Fruit fly (Drosophila melanogaster) whole organism, embryonic: ENCODE measurements around the gene lok.

Experiments used
- Ada2b ChIP-seq: fragments of 200-800 bp; sonication (Bioruptor generic); IDR thresholded peaks from 2 replicates; pipeline ENCODE4 v1.3.6; 2022; ENCODE audit warnings: missing biosample characterization, missing genetic modification characterization
- Blimp-1 ChIP-seq: fragments of 200-800 bp; sonication (Bioruptor generic); optimal IDR thresholded peaks from 3 replicates; lab custom pipeline; 2018; ENCODE audit warnings: missing biosample characterization, missing genetic modification characterization, mild to moderate bottlenecking, moderate library complexity, missing genetic modification reagents
- CG10267 ChIP-seq: fragments of 200-800 bp; sonication (Bioruptor generic); optimal IDR thresholded peaks from 2 replicates; lab custom pipeline; 2018; ENCODE audit warnings: missing biosample characterization, mild to moderate bottlenecking, missing genetic modification characterization, moderate library complexity
- CG11456 ChIP-seq: fragments of 200-800 bp; sonication (Bioruptor generic); IDR thresholded peaks from 3 replicates; pipeline ENCODE4 v1.3.6; 2022; ENCODE audit warnings: missing biosample characterization, missing genetic modification characterization
- CG11696 ChIP-seq: fragments of 200-800 bp; sonication (Bioruptor generic); IDR thresholded peaks from 2 replicates; pipeline ENCODE4 v1.3.6; 2022; ENCODE audit warnings: missing biosample characterization, missing genetic modification characterization
- CG1529 ChIP-seq: fragments of 200-800 bp; sonication (Bioruptor generic); optimal IDR thresholded peaks from 3 replicates; lab custom pipeline; 2018; ENCODE audit warnings: missing biosample characterization, missing genetic modification characterization
- CG15601 ChIP-seq: fragments of 200-800 bp; sonication (Bioruptor generic); optimal IDR thresholded peaks from 3 replicates; lab custom pipeline; 2019; ENCODE audit warnings: missing biosample characterization, mild to moderate bottlenecking, missing genetic modification characterization, moderate library complexity
- CG17568 ChIP-seq: fragments of 200-800 bp; sonication (Bioruptor generic); optimal IDR thresholded peaks from 2 replicates; lab custom pipeline; 2018; ENCODE audit warnings: missing biosample characterization, mild to moderate bottlenecking, missing genetic modification characterization, moderate library complexity
- CG2116 ChIP-seq: fragments of 200-800 bp; sonication (Bioruptor generic); optimal IDR thresholded peaks from 3 replicates; lab custom pipeline; 2018; ENCODE audit warnings: missing biosample characterization, mild to moderate bottlenecking, missing genetic modification characterization
- CG2120 ChIP-seq: fragments of 200-800 bp; sonication (Bioruptor generic); optimal IDR thresholded peaks from 3 replicates; lab custom pipeline; 2016; ENCODE audit warnings: missing biosample characterization, missing genetic modification characterization
- CG3281 ChIP-seq: fragments of 200-800 bp; sonication (Bioruptor generic); optimal IDR thresholded peaks from 3 replicates; lab custom pipeline; 2017; ENCODE audit warnings: missing biosample characterization, mild to moderate bottlenecking, missing genetic modification characterization
- CG4282 ChIP-seq: fragments of 200-800 bp; sonication (Bioruptor generic); optimal IDR thresholded peaks from 2 replicates; lab custom pipeline; 2016; ENCODE audit warnings: missing biosample characterization, missing genetic modification characterization
- CG43689 ChIP-seq: fragments of 200-800 bp; sonication (Bioruptor generic); IDR thresholded peaks from 2 replicates; pipeline ENCODE4 v1.3.6; 2022; ENCODE audit warnings: missing biosample characterization, missing genetic modification characterization
- CG4404 ChIP-seq: fragments of 200-800 bp; sonication (Bioruptor generic); IDR thresholded peaks from 2 replicates; pipeline ENCODE4 v1.3.6; 2022; ENCODE audit warnings: missing biosample characterization, missing genetic modification characterization
- CG6854 ChIP-seq: fragments of 200-800 bp; sonication (Bioruptor generic); optimal IDR thresholded peaks from 3 replicates; lab custom pipeline; 2017; ENCODE audit warnings: missing biosample characterization, mild to moderate bottlenecking, missing genetic modification characterization
- CG7786 ChIP-seq: fragments of 200-800 bp; sonication (Bioruptor generic); optimal IDR thresholded peaks from 2 replicates; lab custom pipeline; 2016; ENCODE audit warnings: missing biosample characterization, missing genetic modification characterization
- CG7928 ChIP-seq: fragments of 200-800 bp; sonication (Bioruptor generic); optimal IDR thresholded peaks from 2 replicates; lab custom pipeline; 2017; ENCODE audit warnings: missing biosample characterization, mild to moderate bottlenecking, missing genetic modification characterization
- CG9727 ChIP-seq: fragments of 200-800 bp; sonication (Bioruptor generic); optimal IDR thresholded peaks from 3 replicates; lab custom pipeline; 2017; ENCODE audit warnings: missing biosample characterization, mild to moderate bottlenecking, missing genetic modification characterization
- CHES-1-like ChIP-seq: fragments of 200-800 bp; sonication (Bioruptor generic); optimal IDR thresholded peaks from 2 replicates; lab custom pipeline; 2016; ENCODE audit warnings: missing biosample characterization, missing genetic modification characterization
- D19A ChIP-seq: fragments of 200-800 bp; optimal IDR thresholded peaks from 3 replicates; lab custom pipeline; 2019; ENCODE audit warnings: missing biosample characterization, mild to moderate bottlenecking, missing genetic modification characterization, moderate library complexity
- Dbx ChIP-seq: fragments of 200-800 bp; sonication (Bioruptor generic); IDR thresholded peaks from 3 replicates; pipeline ENCODE4 v1.3.6; 2022; ENCODE audit warnings: missing biosample characterization, missing genetic modification characterization
- Dfd ChIP-seq, 2 experiments: fragments of >200 bp; optimal IDR thresholded peaks; 2 replicates each; lab custom pipeline; 2017; ENCODE audit warnings: missing biosample characterization in 2 of 2, missing genetic modification characterization in 2 of 2
- Gsc ChIP-seq: fragments of 200-800 bp; sonication (Bioruptor generic); IDR thresholded peaks from 2 replicates; pipeline ENCODE4 v1.3.6; 2022; ENCODE audit warnings: missing biosample characterization, missing genetic modification characterization
- Myb ChIP-seq: fragments of 200-800 bp; sonication (Bioruptor generic); optimal IDR thresholded peaks from 2 replicates; lab custom pipeline; 2016; ENCODE audit warnings: missing biosample characterization, missing genetic modification characterization
- NK7.1 ChIP-seq: fragments of 200-800 bp; sonication (Bioruptor generic); optimal IDR thresholded peaks from 3 replicates; lab custom pipeline; 2016; ENCODE audit warnings: missing biosample characterization, missing genetic modification characterization
- NfI ChIP-seq: fragments of 200-800 bp; sonication (Bioruptor generic); optimal IDR thresholded peaks from 3 replicates; lab custom pipeline; 2018; ENCODE audit warnings: missing biosample characterization, mild to moderate bottlenecking, missing genetic modification characterization, moderate library complexity
- Opbp ChIP-seq: fragments of 200-800 bp; sonication (Bioruptor generic); IDR thresholded peaks from 3 replicates; pipeline ENCODE4 v1.3.6; 2022; ENCODE audit warnings: missing biosample characterization, missing genetic modification characterization; ENCODE audit not compliant: partially characterized antibody
- PHDP ChIP-seq: fragments of 200-800 bp; sonication (Bioruptor generic); optimal IDR thresholded peaks from 3 replicates; lab custom pipeline; 2018; ENCODE audit warnings: missing biosample characterization, mild to moderate bottlenecking, missing genetic modification characterization, moderate library complexity
- Taf1 ChIP-seq: fragments of 200-800 bp; sonication (Bioruptor generic); IDR thresholded peaks from 2 replicates; pipeline ENCODE4 v1.3.6; 2022; ENCODE audit warnings: missing biosample characterization, missing genetic modification characterization
- abd-A ChIP-seq: fragments of 200-800 bp; sonication (Bioruptor generic); optimal IDR thresholded peaks from 3 replicates; lab custom pipeline; 2019; ENCODE audit warnings: missing biosample characterization, mild to moderate bottlenecking, missing genetic modification characterization, moderate library complexity
- ac ChIP-seq: fragments of 200-800 bp; sonication (Bioruptor generic); optimal IDR thresholded peaks from 3 replicates; lab custom pipeline; 2017; ENCODE audit warnings: missing biosample characterization, mild to moderate bottlenecking, missing genetic modification characterization
- al ChIP-seq: fragments of 200-800 bp; sonication (Bioruptor generic); IDR thresholded peaks from 2 replicates; pipeline ENCODE4 v1.3.6; 2022; ENCODE audit warnings: missing biosample characterization, missing genetic modification characterization
- cwo ChIP-seq: fragments of 200-800 bp; sonication (Bioruptor generic); optimal IDR thresholded peaks from 3 replicates; lab custom pipeline; 2017; ENCODE audit warnings: missing biosample characterization, missing genetic modification characterization, mild to moderate bottlenecking, moderate library complexity, missing genetic modification reagents
- fd3F ChIP-seq: fragments of 200-800 bp; sonication (Bioruptor generic); optimal IDR thresholded peaks from 2 replicates; lab custom pipeline; 2018; ENCODE audit warnings: missing biosample characterization, mild to moderate bottlenecking, missing genetic modification characterization, moderate library complexity
- fd64A ChIP-seq: fragments of 200-800 bp; sonication (Bioruptor generic); optimal IDR thresholded peaks from 3 replicates; lab custom pipeline; 2018; ENCODE audit warnings: missing biosample characterization, mild to moderate bottlenecking, missing genetic modification characterization
- gcm ChIP-seq: fragments of 200-800 bp; sonication (Bioruptor generic); optimal IDR thresholded peaks from 2 replicates; lab custom pipeline; 2019; ENCODE audit warnings: missing biosample characterization, mild to moderate bottlenecking, missing genetic modification characterization, moderate library complexity
- gem ChIP-seq: fragments of 200-800 bp; sonication (Bioruptor generic); optimal IDR thresholded peaks from 2 replicates; lab custom pipeline; 2019; ENCODE audit warnings: missing biosample characterization, mild to moderate bottlenecking, missing genetic modification characterization, moderate library complexity
- ham ChIP-seq: fragments of 200-800 bp; sonication (Bioruptor generic); IDR thresholded peaks from 2 replicates; pipeline ENCODE4 v1.3.6; 2022; ENCODE audit warnings: missing biosample characterization, missing genetic modification characterization
- her ChIP-seq: fragments of 200-800 bp; sonication (Bioruptor generic); optimal IDR thresholded peaks from 2 replicates; lab custom pipeline; 2016; ENCODE audit warnings: missing biosample characterization, missing genetic modification characterization
- hkb ChIP-seq, 2 experiments: fragments of 200-800 bp in 1 of 2; fragments of >200 bp in 1 of 2; sonication (Bioruptor generic) in 1 of 2; IDR thresholded peaks in 1 of 2; optimal IDR thresholded peaks in 1 of 2; 2 replicates each; pipeline versions ENCODE4 v1.3.6 to Lab custom; 2017 to 2022; ENCODE audit warnings: missing biosample characterization in 1 of 2, missing genetic modification characterization in 1 of 2
- ind ChIP-seq: fragments of 200-800 bp; sonication (Bioruptor generic); optimal IDR thresholded peaks from 3 replicates; lab custom pipeline; 2016; ENCODE audit warnings: missing biosample characterization, missing genetic modification characterization
- insv ChIP-seq, 2 experiments: fragments of 200-800 bp; sonication (Bioruptor generic); optimal IDR thresholded peaks; 3 replicates each; lab custom pipeline; 2016 to 2018; ENCODE audit warnings: missing biosample characterization in 2 of 2, missing genetic modification characterization in 2 of 2
- kay ChIP-seq: fragments of 200-800 bp; sonication (Bioruptor generic); optimal IDR thresholded peaks from 2 replicates; lab custom pipeline; 2016; ENCODE audit warnings: missing biosample characterization, missing genetic modification characterization
- nom ChIP-seq: fragments of 200-800 bp; sonication (Bioruptor generic); optimal IDR thresholded peaks from 2 replicates; lab custom pipeline; 2017; ENCODE audit warnings: missing biosample characterization, missing genetic modification characterization, mild to moderate bottlenecking, moderate library complexity, missing genetic modification reagents
- pnt ChIP-seq: fragments of 200-800 bp; sonication (Bioruptor generic); optimal IDR thresholded peaks from 3 replicates; lab custom pipeline; 2016; ENCODE audit warnings: missing biosample characterization, missing genetic modification characterization
- ranshi ChIP-seq: fragments of 200-800 bp; sonication (Bioruptor generic); IDR thresholded peaks from 2 replicates; pipeline ENCODE4 v1.3.6; 2022; ENCODE audit warnings: missing biosample characterization, missing genetic modification characterization
- scrt ChIP-seq: fragments of 200-800 bp; sonication (Bioruptor generic); optimal IDR thresholded peaks from 2 replicates; lab custom pipeline; 2018; ENCODE audit warnings: missing biosample characterization, mild to moderate bottlenecking, missing genetic modification characterization, moderate library complexity
- sna ChIP-seq: fragments of 200-800 bp; sonication (Bioruptor generic); IDR thresholded peaks from 2 replicates; pipeline ENCODE4 v1.3.6; 2022; ENCODE audit warnings: missing biosample characterization, missing genetic modification characterization; ENCODE audit not compliant: partially characterized antibody
- tna ChIP-seq: fragments of 200-800 bp; sonication (Bioruptor generic); IDR thresholded peaks from 2 replicates; pipeline ENCODE4 v1.3.6; 2022; ENCODE audit warnings: missing biosample characterization, missing genetic modification characterization; ENCODE audit not compliant: partially characterized antibody

The lok gene

DNA sequence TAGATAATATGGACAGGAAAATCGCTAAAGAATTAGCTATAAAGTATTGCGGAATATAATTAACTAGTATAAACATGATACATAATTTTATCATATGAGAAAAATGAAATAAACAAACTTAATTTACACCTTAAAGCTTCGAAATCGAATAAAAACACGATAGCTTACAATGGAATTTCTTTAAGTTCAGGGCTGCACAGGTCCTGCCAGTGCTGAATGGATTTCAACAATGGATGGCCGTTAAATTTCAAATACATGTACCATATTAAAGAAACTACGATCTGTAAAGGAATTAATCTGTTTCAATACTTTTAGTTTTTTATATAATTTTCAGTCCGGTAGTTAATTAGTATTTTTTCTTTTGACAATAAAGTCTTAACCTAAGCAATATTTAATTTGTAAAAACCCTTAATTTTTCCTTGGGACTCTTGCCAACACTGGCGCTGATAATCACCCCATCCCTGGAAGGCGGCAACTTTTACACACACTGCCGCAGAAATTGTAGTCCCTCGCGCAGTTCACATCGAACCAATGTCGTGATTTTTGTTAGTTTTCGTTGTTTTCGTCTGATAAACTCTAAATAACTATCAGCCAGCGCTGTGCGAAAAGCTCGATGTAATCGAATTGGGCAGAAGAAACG, at the start of gene lok, which contains the start of gene barr (continued):
- peak; percentile 75 for TF ChIP-seq CG2120 (GFP tag; lab: Kevin White, UChicago)
- TF ChIP-seq nom: no peak
- TF ChIP-seq CG11696: no peak
- TF ChIP-seq sna (GFP tag; lab: Robert Waterston, UW): no peak
- peak; percentile 57 for TF ChIP-seq pnt (GFP tag; lab: Kevin White, UChicago)
- TF ChIP-seq NK7.1 (GFP tag; lab: Kevin White, UChicago): no peak
- peak; percentile 14 for TF ChIP-seq CG3281 (GFP tag; lab: Kevin White, UChicago)
- TF ChIP-seq Dfd (GFP tag; optimal IDR thresholded peaks at IDR 0.05; lab: Kevin White, UChicago): peak in 1 of 2 experiments; percentile 86
- TF ChIP-seq ranshi: no peak
- no peak for TF ChIP-seq fd3F
- peak; percentile 94 for TF ChIP-seq Myb (GFP tag; lab: Kevin White, UChicago)
- TF ChIP-seq CHES-1-like (GFP tag; lab: Kevin White, UChicago): peak; percentile 36
- TF ChIP-seq abd-A (tag; lab: Kevin White, UChicago): no peak
- TF ChIP-seq CG7786: peak; percentile 40
- TF ChIP-seq Blimp-1 (GFP tag; lab: Kevin White, UChicago): no peak
- TF ChIP-seq fd64A (GFP tag; lab: Kevin White, UChicago): no peak
- TF ChIP-seq CG7928 (GFP tag; lab: Kevin White, UChicago): peak; percentile 99
- TF ChIP-seq CG43689 (GFP tag; lab: Robert Waterston, UW): no peak
- TF ChIP-seq gcm: no peak
- no peak for TF ChIP-seq ham
- TF ChIP-seq NfI: no peak
- no peak for TF ChIP-seq Taf1
- no peak for TF ChIP-seq Gsc (GFP tag; lab: Robert Waterston, UW)
- TF ChIP-seq CG15601 (tag; lab: Kevin White, UChicago): peak; percentile 30
- no peak for TF ChIP-seq scrt (GFP tag; lab: Kevin White, UChicago)
- TF ChIP-seq CG4404 (GFP tag; lab: Robert Waterston, UW): peak; percentile 60; the same call in 1 of the 2 replicates
- TF ChIP-seq CG6854 (GFP tag; lab: Kevin White, UChicago): no peak
- TF ChIP-seq CG9727 (GFP tag; lab: Kevin White, UChicago): peak; percentile 69
- peak; percentile 96 for TF ChIP-seq CG10267 (tag; lab: Kevin White, UChicago)
- no peak for TF ChIP-seq cwo (GFP tag; lab: Kevin White, UChicago)
- TF ChIP-seq CG4282 (GFP tag; lab: Kevin White, UChicago): no peak
- no peak for TF ChIP-seq insv (GFP tag; optimal IDR thresholded peaks at IDR 0.05; lab: Kevin White, UChicago)
- TF ChIP-seq hkb (optimal IDR thresholded peaks at IDR 0.05; lab: Kevin White, UChicago): no peak
- no peak for TF ChIP-seq hkb (GFP tag; IDR thresholded peaks at IDR 0.05; lab: Robert Waterston, UW)
- no peak for TF ChIP-seq tna (GFP tag; lab: Robert Waterston, UW)
- peak; percentile 63; the same call in 2 of the 3 replicates for TF ChIP-seq Dbx
- no peak for TF ChIP-seq CG11456 (GFP tag; lab: Robert Waterston, UW)
- TF ChIP-seq CG2116 (GFP tag; lab: Kevin White, UChicago): peak; percentile 93
- peak; percentile 60 for TF ChIP-seq gem (tag; lab: Kevin White, UChicago)
- peak; percentile 5 for TF ChIP-seq PHDP (tag; lab: Kevin White, UChicago)
- TF ChIP-seq al: 0 out of 2 replicates have a peak, but pooled peaks have one; percentile 11
- no peak for TF ChIP-seq Opbp
- no peak for TF ChIP-seq ac (GFP tag; lab: Kevin White, UChicago)
- 0 out of 2 replicates have a peak, but pooled peaks have one; percentile 25 for TF ChIP-seq Ada2b
- no peak for TF ChIP-seq her (GFP tag; lab: Kevin White, UChicago)
- no peak for TF ChIP-seq CG17568 (GFP tag; lab: Kevin White, UChicago)
- peak; percentile 39 for TF ChIP-seq kay
- no peak for TF ChIP-seq CG1529 (GFP tag; lab: Kevin White, UChicago)
- peak; percentile 65 for TF ChIP-seq ind (GFP tag; lab: Kevin White, UChicago)
- TF ChIP-seq D19A: no peak
